Fruit fly (Drosophila melanogaster) whole organism, larva: ENCODE measurements around the gene bon.

Experiments
- noc ChIP-seq: fragments of 200-800 bp; sonication (Bioruptor generic); optimal IDR thresholded peaks from 3 replicates; lab custom pipeline; 2019; ENCODE audit warnings: missing biosample characterization, mild to moderate bottlenecking, missing genetic modification characterization, moderate library complexity

bon gene

dm6 chr3R:20579816-20580215 is 13.1 kb upstream of the bon start, which contains the start of the genes EloB and Srp14:
EloB (minus strand) TSS chr3R:20579850.
Srp14 (plus strand) TSS chr3R:20580115.
- peak; percentile 80 for TF ChIP-seq noc (tag; lab: Kevin White, UChicago)

- TF ChIP-seq noc (tag; lab: Kevin White, UChicago), result no peak
Observed at dm6 chr3R:20581376-20581775, 11.6 kb upstream of the bon start, which contains the start of gene CG34008. CG34008 (minus strand) TSS chr3R:20581522.

dm6 chr3R:20585566-20585965 is 7.4 kb upstream of the bon start, which contains the start of gene CG16953:
CG16953 (minus strand) TSS chr3R:20585833.
- no peak for TF ChIP-seq noc (tag; lab: Kevin White, UChicago)

dm6 chr3R:20586409-20586808 is 6.5 kb upstream of the bon start:
- no peak for TF ChIP-seq noc (tag; lab: Kevin White, UChicago)

dm6 chr3R:20587630-20588479 is 5.1 kb upstream of the bon start, which contains the start of gene Septin2:
Septin2 (minus strand) TSS chr3R:20588356.
- TF ChIP-seq noc (tag; lab: Kevin White, UChicago), result peak; percentile 77

- TF ChIP-seq noc (tag; lab: Kevin White, UChicago), result peak; percentile 36
Observed at dm6 chr3R:20588480-20588785, 4.5 kb upstream of the bon start, which contains the start of gene Srp72. Srp72 (plus strand) TSS chr3R:20588711.

dm6 chr3R:20593463-20593838 is 512 bp downstream of the bon start:
- no peak for TF ChIP-seq noc (tag; lab: Kevin White, UChicago)

dm6 chr3R:20594194-20595144 is 1.5 kb downstream of the bon start:
- peak; percentile 91 for TF ChIP-seq noc (tag; lab: Kevin White, UChicago)

- TF ChIP-seq noc (tag; lab: Kevin White, UChicago), result no peak
Observed at dm6 chr3R:20595145-20595812, 2.3 kb downstream of the bon start.

dm6 chr3R:20595901-20596300 is 3.0 kb downstream of the bon start:
- no peak for TF ChIP-seq noc (tag; lab: Kevin White, UChicago)

- TF ChIP-seq noc (tag; lab: Kevin White, UChicago), result no peak
Observed at dm6 chr3R:20596337-20596962, 3.5 kb downstream of the bon start.

- TF ChIP-seq noc (tag; lab: Kevin White, UChicago), result no peak
Observed at dm6 chr3R:20597407-20598325, 4.7 kb downstream of the bon start.

dm6 chr3R:20600109-20600508 is 7.2 kb downstream of the bon start:
- no peak for TF ChIP-seq noc (tag; lab: Kevin White, UChicago)

dm6 chr3R:20602599-20602998 is 9.7 kb downstream of the bon start:
- no peak for TF ChIP-seq noc (tag; lab: Kevin White, UChicago)
